Worm (Caenorhabditis elegans) whole organism, L1 larva: ENCODE measurements around the gene T04F3.5.

Experiments used
- aly-2 ChIP-seq: fragments of 150-350 bp; optimal IDR thresholded peaks from 2 replicates; lab custom pipeline; 2014; ENCODE audit warnings: missing biosample characterization, missing genetic modification characterization
- ceh-63 ChIP-seq: fragments of 200-800 bp; sonication (Bioruptor generic); optimal IDR thresholded peaks from 2 replicates; lab custom pipeline; 2018; ENCODE audit warnings: mild to moderate bottlenecking, missing genetic modification characterization, missing compliant biosample characterization
- ceh-90 ChIP-seq: sonication (generic microtip); optimal IDR thresholded peaks from 2 replicates; lab custom pipeline; 2016; ENCODE audit warnings: missing genetic modification characterization, missing compliant biosample characterization
- ces-1 ChIP-seq: fragments of 150-350 bp; optimal IDR thresholded peaks from 2 replicates; lab custom pipeline; 2014; ENCODE audit warnings: missing biosample characterization, missing genetic modification reagents, missing genetic modification characterization
- efl-1 ChIP-seq, 4 experiments: fragments of 150-350 bp; optimal IDR thresholded peaks in 3 of 4; peaks in 1 of 4; 1 replicate in 1 of 4; 2 replicates in 3 of 4; lab custom pipeline; 2014; ENCODE audit warnings: missing biosample characterization in 2 of 4, missing genetic modification characterization in 2 of 4, missing genetic modification reagents in 2 of 4
- fos-1 ChIP-seq: fragments of 150-350 bp; optimal IDR thresholded peaks from 2 replicates; lab custom pipeline; 2014; ENCODE audit warnings: missing biosample characterization, missing genetic modification characterization
- irx-1 ChIP-seq: sonication (generic microtip); optimal IDR thresholded peaks from 2 replicates; lab custom pipeline; 2016; ENCODE audit warnings: missing genetic modification characterization, missing compliant biosample characterization
- lin-14 ChIP-seq: fragments of 200-800 bp; sonication (Bioruptor generic); optimal IDR thresholded peaks from 2 replicates; lab custom pipeline; 2018; ENCODE audit warnings: mild to moderate bottlenecking, missing genetic modification characterization, moderate library complexity, missing compliant biosample characterization
- lin-35 ChIP-seq, 2 experiments: fragments of 150-350 bp; optimal IDR thresholded peaks; 2 replicates each; lab custom pipeline; 2014; ENCODE audit warnings: missing biosample characterization in 2 of 2, missing genetic modification characterization in 2 of 2, missing genetic modification reagents in 2 of 2
- mdl-1 ChIP-seq, 2 experiments: fragments of 150-350 bp; optimal IDR thresholded peaks; 2 replicates each; lab custom pipeline; 2014 to 2017; ENCODE audit warnings: missing biosample characterization in 2 of 2, missing genetic modification characterization in 2 of 2, inconsistent platforms in 1 of 2
- mep-1 ChIP-seq: fragments of 150-350 bp; optimal IDR thresholded peaks from 2 replicates; lab custom pipeline; 2014; ENCODE audit warnings: missing biosample characterization, missing genetic modification characterization
- nhr-76 ChIP-seq: sonication (generic microtip); optimal IDR thresholded peaks from 2 replicates; lab custom pipeline; 2017; ENCODE audit warnings: missing biosample characterization, missing genetic modification characterization
- nhr-77 ChIP-seq: fragments of 150-350 bp; optimal IDR thresholded peaks from 2 replicates; lab custom pipeline; 2014; ENCODE audit warnings: missing biosample characterization, missing genetic modification characterization
- skn-1 ChIP-seq: fragments of 150-350 bp; optimal IDR thresholded peaks from 2 replicates; lab custom pipeline; 2014; ENCODE audit warnings: missing biosample characterization, missing genetic modification characterization
- sox-4 ChIP-seq: sonication (generic microtip); optimal IDR thresholded peaks from 2 replicates; lab custom pipeline; 2016; ENCODE audit warnings: missing genetic modification characterization, missing compliant biosample characterization
- tbx-2 ChIP-seq: sonication (generic microtip); optimal IDR thresholded peaks from 2 replicates; lab custom pipeline; 2016; ENCODE audit warnings: missing genetic modification characterization, missing compliant biosample characterization
- unc-62 ChIP-seq: fragments of 150-350 bp; optimal IDR thresholded peaks from 2 replicates; lab custom pipeline; 2014; ENCODE audit warnings: missing biosample characterization, missing genetic modification reagents, missing genetic modification characterization
- unc-86 ChIP-seq: sonication (generic microtip); optimal IDR thresholded peaks from 2 replicates; lab custom pipeline; 2016; ENCODE audit warnings: missing genetic modification characterization, missing compliant biosample characterization
- xbp-1 ChIP-seq: sonication (generic microtip); optimal IDR thresholded peaks from 2 replicates; lab custom pipeline; 2016; ENCODE audit warnings: missing genetic modification characterization, missing compliant biosample characterization

The T04F3.5 gene

DNA sequence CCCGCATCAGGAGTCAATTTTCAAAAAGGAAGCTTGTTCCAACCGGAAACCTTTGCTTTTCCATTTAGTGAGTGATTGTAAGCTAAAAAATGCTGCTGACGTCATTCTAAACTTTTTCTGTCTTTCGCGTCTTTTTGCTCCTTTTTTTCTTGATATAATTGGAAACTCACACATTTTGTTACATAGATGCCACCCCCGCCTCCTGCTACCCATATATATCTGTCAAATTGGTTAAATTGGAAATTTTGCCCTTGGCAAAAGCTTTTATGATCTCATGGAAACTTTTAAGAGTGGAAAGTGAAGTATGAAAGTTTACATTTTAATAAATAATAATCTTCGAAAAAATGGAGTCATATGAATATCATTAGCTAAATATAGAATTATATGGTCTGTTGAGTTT lies 49.5 kb downstream of the T04F3.5 start:
- TF ChIP-seq skn-1 (tag; lab: Kevin White, UChicago) = no peak
- no peak for TF ChIP-seq mep-1 (tag; lab: Kevin White, UChicago)
- TF ChIP-seq irx-1 (tag; lab: Kevin White, UChicago) = peak; percentile 9
- no peak for TF ChIP-seq fos-1 (tag; lab: Kevin White, UChicago)
- TF ChIP-seq nhr-77 (tag; lab: Kevin White, UChicago) = no peak
- TF ChIP-seq xbp-1 (tag; lab: Kevin White, UChicago) = no peak
- no peak for TF ChIP-seq efl-1 (optimal IDR thresholded peaks at IDR 0.05; lab: Kevin White, UChicago)
- TF ChIP-seq efl-1 (GFP tag; optimal IDR thresholded peaks at IDR 0.05 in 1 of 2; lab: Kevin White, UChicago) = peak in 1 of 2 experiments; percentile 80
- no peak for TF ChIP-seq lin-35 (GFP tag; optimal IDR thresholded peaks at IDR 0.05; lab: Kevin White, UChicago)
- TF ChIP-seq tbx-2 (tag; lab: Kevin White, UChicago) = no peak
- TF ChIP-seq ceh-90 (tag; lab: Kevin White, UChicago) = no peak
- no peak for TF ChIP-seq nhr-76 (tag; lab: Kevin White, UChicago)
- no peak for TF ChIP-seq ceh-63 (GFP tag; lab: Kevin White, UChicago)
- no peak for TF ChIP-seq aly-2
- peak; percentile 2 for TF ChIP-seq unc-86 (tag; lab: Kevin White, UChicago)
- TF ChIP-seq mdl-1 (tag; optimal IDR thresholded peaks at IDR 0.05; lab: Kevin White, UChicago) = no peak
- no peak for TF ChIP-seq sox-4 (tag; lab: Kevin White, UChicago)
- no peak for TF ChIP-seq ces-1 (GFP tag; lab: Kevin White, UChicago)
- peak; percentile 67 for TF ChIP-seq lin-14 (GFP tag; lab: Kevin White, UChicago)
- no peak for TF ChIP-seq unc-62 (GFP tag; lab: Kevin White, UChicago)
